Worm (Caenorhabditis elegans): ENCODE results near the gene C04A11.5.
A peak's percentile ranks its signal among the peaks of the same experiment; 100 is the strongest.

The C04A11.5 gene

DNA sequence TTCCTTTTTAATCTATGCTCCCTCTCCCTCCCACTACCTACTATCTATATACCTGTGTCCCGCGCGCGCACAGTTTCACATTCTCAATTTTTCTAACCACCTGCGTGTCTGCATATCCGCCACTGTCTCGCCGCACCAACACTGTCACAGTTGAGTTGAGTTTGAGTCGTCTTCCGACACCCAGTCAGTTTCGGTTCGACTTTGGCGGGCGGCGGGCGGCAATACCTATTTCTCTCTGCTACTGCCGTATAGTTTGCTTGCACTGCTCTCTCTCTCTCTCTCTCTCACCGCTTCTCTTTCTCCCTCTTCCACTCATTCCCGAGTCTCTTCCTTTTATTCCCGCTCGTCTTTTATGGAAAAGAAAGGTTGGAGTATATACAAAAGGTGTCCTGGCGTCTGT lies 11.1 kb downstream of the C04A11.5 start (continued):
- TF ChIP-seq skn-1 (tag; optimal IDR thresholded peaks at IDR 0.05) (no peak), D1046.2 (GFP tag; IDR thresholded peaks at IDR 0.05) (no peak), set-16 (GFP tag; IDR thresholded peaks at IDR 0.05) (peak; percentile 42)

DNA sequence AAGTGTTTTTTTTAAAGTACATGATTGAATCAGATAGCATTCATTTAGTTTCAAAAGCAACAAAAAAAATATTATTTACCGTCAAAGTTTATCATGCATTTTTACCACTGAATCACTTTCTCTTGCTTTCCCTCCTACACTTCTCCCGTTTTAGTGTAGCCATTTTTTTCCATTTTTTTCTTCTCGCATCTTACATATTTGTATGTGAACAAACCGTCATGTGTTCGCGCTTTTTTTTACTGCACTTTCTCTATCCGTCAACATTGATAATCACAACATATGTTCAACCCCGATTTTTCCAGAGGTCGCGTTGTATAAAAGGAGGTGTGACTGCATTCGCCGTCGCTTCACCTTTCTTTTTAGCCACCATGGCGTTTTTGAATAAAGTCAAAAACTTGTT lies 12.5 kb downstream of the C04A11.5 start, which contains the start of gene gck-4:
Gene gck-4, plus strand, starts transcription at position 301 of the 400 bp plus-strand sequence.
- TF ChIP-seq aha-1 (tag) (peak; percentile 16), nhr-28 (tag; optimal IDR thresholded peaks at IDR 0.05) (peak; percentile 55), lin-15B (tag; optimal IDR thresholded peaks at IDR 0.05) (no peak), hlh-30 (tag; optimal IDR thresholded peaks at IDR 0.05; ENCODE audit: insufficient read depth) (peak; percentile 5)

DNA sequence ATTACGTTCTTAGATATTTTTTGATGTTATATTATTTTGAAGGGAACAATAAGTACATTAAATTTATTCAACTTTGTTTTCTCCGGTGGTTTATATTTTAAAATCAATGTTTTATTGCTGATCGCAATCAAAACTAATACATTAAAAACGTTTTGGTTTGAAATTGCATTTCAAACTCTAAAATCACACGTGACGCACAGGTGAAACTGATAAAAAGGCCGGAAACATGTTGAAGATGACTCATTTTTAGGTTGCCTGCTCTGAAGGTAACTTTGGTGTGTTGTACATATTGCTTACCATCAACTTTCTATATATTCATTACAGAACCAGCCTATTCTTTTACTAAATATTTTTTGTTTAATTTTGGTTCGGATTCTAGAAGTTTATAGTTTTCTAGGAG lies 21.3 kb downstream of the C04A11.5 start:
- no peak for TF ChIP-seq snpc-4 (tag; optimal IDR thresholded peaks at IDR 0.05)
- TF ChIP-seq hlh-11 (tag; optimal IDR thresholded peaks at IDR 0.05), result peak; percentile 28
- TF ChIP-seq hlh-30 (tag; optimal IDR thresholded peaks at IDR 0.05; ENCODE audit: insufficient read depth), result peak; percentile 44
- peak; percentile 58 for TF ChIP-seq pqm-1 (tag; optimal IDR thresholded peaks at IDR 0.05)
- peak; percentile 73 for TF ChIP-seq dve-1 (tag; optimal IDR thresholded peaks at IDR 0.05; ENCODE audit: insufficient read depth)
- peak; percentile 17; the same call in 1 of the 2 replicates for TF ChIP-seq dmd-6 (GFP tag; IDR thresholded peaks at IDR 0.05)
- TF ChIP-seq nhr-6 (tag; optimal IDR thresholded peaks at IDR 0.05), result peak; percentile 46
- peak in 1 of 2 experiments; percentile 40 for TF ChIP-seq mdl-1 (tag; optimal IDR thresholded peaks at IDR 0.05)
- no peak for TF ChIP-seq madf-5 (GFP tag; IDR thresholded peaks at IDR 0.05)
- TF ChIP-seq daf-16 (GFP tag; optimal IDR thresholded peaks at IDR 0.05), result no peak
- TF ChIP-seq daf-16 (tag; optimal IDR thresholded peaks at IDR 0.05), result peak; percentile 60
- peak; percentile 14 for TF ChIP-seq nhr-77 (tag; optimal IDR thresholded peaks at IDR 0.05)
- TF ChIP-seq nhr-102 (tag; optimal IDR thresholded peaks at IDR 0.05), result no peak
- TF ChIP-seq nhr-28 (tag; optimal IDR thresholded peaks at IDR 0.05), result peak; percentile 29
- TF ChIP-seq pha-4 (GFP tag; IDR thresholded peaks at IDR 0.05), result no peak
- no peak for TF ChIP-seq pha-4 (tag; optimal IDR thresholded peaks at IDR 0.05)
- peak; percentile 76 for TF ChIP-seq php-3 (GFP tag; IDR thresholded peaks at IDR 0.05)
- no peak for TF ChIP-seq daf-19 (GFP tag; conservative IDR thresholded peaks at IDR 0.05)

DNA sequence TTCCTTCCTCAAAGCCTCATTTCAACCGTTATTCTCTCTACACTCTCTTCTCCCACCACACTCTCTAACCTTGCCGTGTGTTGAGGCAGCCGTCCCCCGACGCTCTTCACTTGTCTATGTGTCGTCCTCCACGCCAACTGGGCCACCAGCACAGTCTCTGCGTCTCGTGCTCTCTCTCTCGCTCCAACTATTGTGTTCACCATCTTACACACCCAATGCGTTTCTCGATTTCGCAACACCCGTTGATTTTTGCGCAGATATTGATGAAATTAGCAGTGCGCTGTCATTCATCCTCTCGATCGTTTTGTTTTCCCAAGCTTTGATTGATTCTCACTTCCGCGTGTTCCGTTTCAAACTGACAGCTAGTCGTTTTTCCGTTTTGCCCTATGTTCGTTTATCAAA lies 22.7 kb downstream of the C04A11.5 start:
- TF ChIP-seq F10B5.3 (tag; optimal IDR thresholded peaks at IDR 0.05) (peak; percentile 59), R02D3.7 (tag; optimal IDR thresholded peaks at IDR 0.05) (no peak), zfp-3 (GFP tag; conservative IDR thresholded peaks at IDR 0.05) (no peak), T26A8.4 (GFP tag; IDR thresholded peaks at IDR 0.05) (peak; percentile 55; the same call in 1 of the 2 replicates), nhr-102 (tag; optimal IDR thresholded peaks at IDR 0.05) (peak; percentile 22), nhr-6 (tag; optimal IDR thresholded peaks at IDR 0.05) (no peak), fkh-10 (GFP tag; optimal IDR thresholded peaks at IDR 0.05) (peak; percentile 14), hmg-1.1 (GFP tag; IDR thresholded peaks at IDR 0.05) (peak; percentile 83), hif-1 (tag; optimal IDR thresholded peaks at IDR 0.05) (peak in 1 of 2 experiments; percentile 17), set-16 (GFP tag; IDR thresholded peaks at IDR 0.05) (peak; percentile 35; the same call in 1 of the 2 replicates), F44E2.7 (GFP tag; IDR thresholded peaks at IDR 0.05) (no peak), mep-1 (tag; optimal IDR thresholded peaks at IDR 0.05) (peak; percentile 72), T20F7.1 (GFP tag; optimal IDR thresholded peaks at IDR 0.05) (no peak), mes-2 (tag; optimal IDR thresholded peaks at IDR 0.05; ENCODE audit: poor library complexity, severe bottlenecking) (peak; percentile 64), dmd-8 (GFP tag; IDR thresholded peaks at IDR 0.05) (no peak), aha-1 (tag) (peak; percentile 96), zag-1 (tag; optimal IDR thresholded peaks at IDR 0.05) (peak; percentile 7), daf-16 (GFP tag; optimal IDR thresholded peaks at IDR 0.05) (no peak), daf-16 (tag; optimal IDR thresholded peaks at IDR 0.05) (peak; percentile 27), spr-1 (tag; optimal IDR thresholded peaks at IDR 0.05) (peak; percentile 44), rbr-2 (tag; optimal IDR thresholded peaks at IDR 0.05) (peak; percentile 76), lsy-2 (tag; optimal IDR thresholded peaks at IDR 0.05) (peak in 1 of 2 experiments; percentile 43), hlh-11 (tag; optimal IDR thresholded peaks at IDR 0.05) (peak; percentile 73), jun-1 (tag; optimal IDR thresholded peaks at IDR 0.05) (peak; percentile 6), dmd-6 (GFP tag; IDR thresholded peaks at IDR 0.05) (peak; percentile 55), lin-13 (GFP tag; optimal IDR thresholded peaks at IDR 0.05) (peak; percentile 35), mxl-3 (GFP tag; optimal IDR thresholded peaks at IDR 0.05) (peak; percentile 81), ceh-32 (tag; optimal IDR thresholded peaks at IDR 0.05; ENCODE audit: poor library complexity) (no peak), nhr-25 (tag; optimal IDR thresholded peaks at IDR 0.05; ENCODE audit: borderline replicate concordance, insufficient read depth) (peak; percentile 7), ceh-20 (GFP tag; IDR thresholded peaks at IDR 0.05) (no peak)
